Worm (Caenorhabditis elegans): ENCODE results near the gene srr-9.

The srr-9 gene

ce11 chrV:7777098-7777497 is 39.3 kb downstream of the srr-9 start, which contains the start of gene C26F1.3 (continued):
- no peak for TF ChIP-seq nhr-77 (tag; optimal IDR thresholded peaks at IDR 0.05)
- TF ChIP-seq lin-13 (GFP tag; optimal IDR thresholded peaks at IDR 0.05) = no peak
- TF ChIP-seq lin-1 (GFP tag; IDR thresholded peaks at IDR 0.05) = no peak
- TF ChIP-seq ceh-20 (GFP tag; IDR thresholded peaks at IDR 0.05) = no peak
- TF ChIP-seq ztf-11 (tag; optimal IDR thresholded peaks at IDR 0.05) = no peak
- TF ChIP-seq saeg-2 (GFP tag; IDR thresholded peaks at IDR 0.05) = no peak
- TF ChIP-seq ceh-62 (tag; optimal IDR thresholded peaks at IDR 0.05) = no peak
- no peak for TF ChIP-seq snpc-4 (tag; optimal IDR thresholded peaks at IDR 0.05)
- no peak for TF ChIP-seq F26F4.8 (GFP tag; conservative IDR thresholded peaks at IDR 0.05)
- TF ChIP-seq hlh-30 (tag; optimal IDR thresholded peaks at IDR 0.05; ENCODE audit: insufficient read depth) = no peak
- TF ChIP-seq daf-19 (GFP tag; conservative IDR thresholded peaks at IDR 0.05) = no peak
- TF ChIP-seq mdt-29 (GFP tag; IDR thresholded peaks at IDR 0.05) = 0 out of 2 replicates have a peak, but pooled peaks have one; percentile 16
- no peak for TF ChIP-seq mxl-3 (GFP tag; optimal IDR thresholded peaks at IDR 0.05)
- no peak for TF ChIP-seq Y48G9A.11 (GFP tag; IDR thresholded peaks at IDR 0.05)
- no peak for TF ChIP-seq nhr-41 (GFP tag; IDR thresholded peaks at IDR 0.05)
- no peak for TF ChIP-seq nhr-42 (GFP tag; IDR thresholded peaks at IDR 0.05)
- no peak for TF ChIP-seq unc-130 (GFP tag; optimal IDR thresholded peaks at IDR 0.05)
- TF ChIP-seq set-16 (GFP tag; IDR thresholded peaks at IDR 0.05) = no peak
- TF ChIP-seq Y75B8A.6 (GFP tag; IDR thresholded peaks at IDR 0.05) = 0 out of 2 replicates have a peak, but pooled peaks have one; percentile 42
- TF ChIP-seq R02D3.7 (tag; optimal IDR thresholded peaks at IDR 0.05) = no peak
- no peak for TF ChIP-seq nhr-48 (tag; optimal IDR thresholded peaks at IDR 0.05)
- no peak for TF ChIP-seq dve-1 (tag; optimal IDR thresholded peaks at IDR 0.05; ENCODE audit: insufficient read depth)
- no peak for TF ChIP-seq nhr-102 (tag; optimal IDR thresholded peaks at IDR 0.05)
- TF ChIP-seq ceh-82 (tag; optimal IDR thresholded peaks at IDR 0.05) = no peak
- TF ChIP-seq daf-12 (tag; optimal IDR thresholded peaks at IDR 0.05) = no peak
- TF ChIP-seq zip-11 (GFP tag; IDR thresholded peaks at IDR 0.05) = no peak
- TF ChIP-seq F10B5.3 (tag; optimal IDR thresholded peaks at IDR 0.05) = no peak
- TF ChIP-seq aly-2 (tag; optimal IDR thresholded peaks at IDR 0.05) = no peak
- no peak for TF ChIP-seq dmd-9 (GFP tag; IDR thresholded peaks at IDR 0.05)
- TF ChIP-seq dmd-8 (GFP tag; IDR thresholded peaks at IDR 0.05) = 0 out of 2 replicates have a peak, but pooled peaks have one; percentile 27
- no peak for TF ChIP-seq spr-1 (tag; optimal IDR thresholded peaks at IDR 0.05)
- no peak for TF ChIP-seq hlh-11 (tag; optimal IDR thresholded peaks at IDR 0.05)
- no peak for TF ChIP-seq ZK546.5 (tag; optimal IDR thresholded peaks at IDR 0.05)
- TF ChIP-seq lin-38 (GFP tag; IDR thresholded peaks at IDR 0.05) = peak; percentile 29; the same call in 1 of the 2 replicates
- TF ChIP-seq nhr-10 (tag; optimal IDR thresholded peaks at IDR 0.05) = no peak
- no peak for TF ChIP-seq ceh-44 (GFP tag; IDR thresholded peaks at IDR 0.05)
- no peak for TF ChIP-seq mep-1 (tag; optimal IDR thresholded peaks at IDR 0.05)
- no peak for TF ChIP-seq ceh-28 (tag; optimal IDR thresholded peaks at IDR 0.05)
- no peak for TF ChIP-seq mdl-1 (tag; optimal IDR thresholded peaks at IDR 0.05)
- peak; percentile 35; the same call in 1 of the 2 replicates for TF ChIP-seq Y105C5A.15 (GFP tag; IDR thresholded peaks at IDR 0.05)
- no peak for TF ChIP-seq nhr-25 (tag; optimal IDR thresholded peaks at IDR 0.05; ENCODE audit: borderline replicate concordance, insufficient read depth)
- TF ChIP-seq spr-3 (GFP tag; optimal IDR thresholded peaks at IDR 0.05) = no peak
- no peak for TF ChIP-seq zfp-3 (GFP tag; conservative IDR thresholded peaks at IDR 0.05)
- TF ChIP-seq sdz-12 (GFP tag; optimal IDR thresholded peaks at IDR 0.05) = no peak
- TF ChIP-seq ctbp-1 (GFP tag; IDR thresholded peaks at IDR 0.05) = no peak
- TF ChIP-seq lin-29 (GFP tag; IDR thresholded peaks at IDR 0.05) = no peak

Measured in whole organism, L4 larva.